Worm (Caenorhabditis elegans): ENCODE results near the gene lido-13.

The lido-13 gene

ce11 chrII:3014196-3014849, 39.8 kb downstream of the lido-13 start, which contains the start of gene C41H7.2:
Gene C41H7.2 (plus strand): TSS chrII:3014817.
- TF ChIP-seq R02D3.7 (tag; optimal IDR thresholded peaks at IDR 0.05) (no peak), T26A8.4 (GFP tag; IDR thresholded peaks at IDR 0.05) (no peak), lin-29 (GFP tag; IDR thresholded peaks at IDR 0.05) (no peak), nhr-6 (tag; optimal IDR thresholded peaks at IDR 0.05) (no peak), attf-4 (tag; optimal IDR thresholded peaks at IDR 0.05) (no peak), madf-9 (GFP tag; conservative IDR thresholded peaks at IDR 0.05) (no peak), pqm-1 (tag; optimal IDR thresholded peaks at IDR 0.05) (peak; percentile 84), ztf-7 (tag; optimal IDR thresholded peaks at IDR 0.05) (no peak), unc-130 (GFP tag; optimal IDR thresholded peaks at IDR 0.05) (no peak), lim-7 (GFP tag; IDR thresholded peaks at IDR 0.05) (no peak), ceh-32 (tag; optimal IDR thresholded peaks at IDR 0.05; ENCODE audit: poor library complexity) (no peak), dmd-6 (GFP tag; IDR thresholded peaks at IDR 0.05) (peak; percentile 51; the same call in 1 of the 2 replicates), ceh-28 (tag; optimal IDR thresholded peaks at IDR 0.05) (no peak), dmd-9 (GFP tag; IDR thresholded peaks at IDR 0.05) (no peak), nhr-77 (tag; optimal IDR thresholded peaks at IDR 0.05) (peak; percentile 6), ceh-62 (tag; optimal IDR thresholded peaks at IDR 0.05) (no peak), fos-1 (tag; optimal IDR thresholded peaks at IDR 0.05) (no peak), duxl-1 (tag; optimal IDR thresholded peaks at IDR 0.05; ENCODE audit: poor library complexity) (no peak), F37D6.2 (tag; optimal IDR thresholded peaks at IDR 0.05) (no peak), lin-38 (GFP tag; IDR thresholded peaks at IDR 0.05) (no peak), Y5F2A.4 (GFP tag; optimal IDR thresholded peaks at IDR 0.05) (no peak), zip-2 (tag; optimal IDR thresholded peaks at IDR 0.05) (no peak), spr-1 (tag; optimal IDR thresholded peaks at IDR 0.05) (no peak), zag-1 (tag; optimal IDR thresholded peaks at IDR 0.05) (no peak), lin-1 (GFP tag; IDR thresholded peaks at IDR 0.05) (no peak), zip-11 (GFP tag; IDR thresholded peaks at IDR 0.05) (no peak), nhr-41 (GFP tag; IDR thresholded peaks at IDR 0.05) (0 out of 2 replicates have a peak, but pooled peaks have one; percentile 7), F10B5.3 (tag; optimal IDR thresholded peaks at IDR 0.05) (no peak), nhr-10 (tag; optimal IDR thresholded peaks at IDR 0.05) (no peak), hlh-11 (tag; optimal IDR thresholded peaks at IDR 0.05) (peak; percentile 23), nhr-42 (GFP tag; IDR thresholded peaks at IDR 0.05) (no peak), ZK337.2 (GFP tag; IDR thresholded peaks at IDR 0.05) (no peak), dpl-1 (GFP tag; optimal IDR thresholded peaks at IDR 0.05) (no peak), arid-1 (GFP tag; conservative IDR thresholded peaks at IDR 0.05) (no peak), ces-1 (GFP tag; optimal IDR thresholded peaks at IDR 0.05) (no peak), ztf-11 (tag; optimal IDR thresholded peaks at IDR 0.05) (no peak), aha-1 (tag) (peak; percentile 24), snpc-4 (tag; optimal IDR thresholded peaks at IDR 0.05) (no peak), ceh-82 (tag; optimal IDR thresholded peaks at IDR 0.05) (no peak), php-3 (GFP tag; IDR thresholded peaks at IDR 0.05) (no peak), mxl-3 (GFP tag; optimal IDR thresholded peaks at IDR 0.05) (no peak), F44E2.7 (GFP tag; IDR thresholded peaks at IDR 0.05) (no peak), ctbp-1 (GFP tag; IDR thresholded peaks at IDR 0.05) (no peak), daf-16 (GFP tag; optimal IDR thresholded peaks at IDR 0.05) (no peak), daf-16 (tag; optimal IDR thresholded peaks at IDR 0.05) (peak; percentile 48), nhr-28 (tag; optimal IDR thresholded peaks at IDR 0.05) (peak; percentile 75), ZK546.5 (tag; optimal IDR thresholded peaks at IDR 0.05) (no peak), lir-3 (tag; optimal IDR thresholded peaks at IDR 0.05) (no peak), lin-13 (GFP tag; optimal IDR thresholded peaks at IDR 0.05) (no peak), D1046.2 (GFP tag; IDR thresholded peaks at IDR 0.05) (no peak), hif-1 (tag; optimal IDR thresholded peaks at IDR 0.05) (no peak), spr-3 (GFP tag; optimal IDR thresholded peaks at IDR 0.05) (no peak), unc-39 (tag; optimal IDR thresholded peaks at IDR 0.05) (no peak)

Measured in whole organism, L4 larva.